Worm (Caenorhabditis elegans) whole organism, early embryonic: ENCODE data around the gene sre-3.

Source experiments
- ama-1 ChIP-seq: fragments of 150-350 bp; optimal IDR thresholded peaks from 2 replicates; lab custom pipeline; 2014
- ceh-36 ChIP-seq: sonication (generic microtip); optimal IDR thresholded peaks from 2 replicates; lab custom pipeline; 2016; ENCODE audit warnings: missing genetic modification characterization, inconsistent platforms, missing compliant biosample characterization
- ets-7 ChIP-seq: sonication (generic microtip); optimal IDR thresholded peaks from 2 replicates; lab custom pipeline; 2016; ENCODE audit warnings: missing genotype, missing genetic modification characterization, missing compliant biosample characterization
- flt-1 ChIP-seq: fragments of 200-800 bp; sonication (Bioruptor generic); IDR thresholded peaks from 2 replicates; pipeline ENCODE4 v1.3.6; 2022; ENCODE audit warnings: missing genetic modification characterization, missing compliant biosample characterization
- hmg-4 ChIP-seq: fragments of 200-800 bp; sonication (Bioruptor generic); optimal IDR thresholded peaks from 2 replicates; lab custom pipeline; 2018; ENCODE audit warnings: mild to moderate bottlenecking, missing genetic modification characterization, missing compliant biosample characterization
- hnd-1 ChIP-seq: sonication (generic microtip); optimal IDR thresholded peaks from 2 replicates; lab custom pipeline; 2016; ENCODE audit warnings: missing genetic modification characterization, missing compliant biosample characterization
- scrt-1 ChIP-seq: fragments of 200-800 bp; sonication (Bioruptor generic); IDR thresholded peaks from 2 replicates; pipeline ENCODE4 v1.3.6; 2022; ENCODE audit warnings: missing genetic modification characterization, missing compliant biosample characterization
- tbx-11 ChIP-seq: fragments of 200-800 bp; sonication (Bioruptor generic); IDR thresholded peaks from 2 replicates; pipeline ENCODE4 v1.3.6; 2022; ENCODE audit warnings: missing genetic modification characterization, missing compliant biosample characterization
- tbx-37 ChIP-seq: fragments of 200-800 bp; sonication (Bioruptor generic); conservative IDR thresholded peaks from 2 replicates; pipeline ENCODE4 v1.3.6; 2022; ENCODE audit warnings: missing genetic modification reagents, missing genetic modification characterization, missing compliant biosample characterization

DNA sequence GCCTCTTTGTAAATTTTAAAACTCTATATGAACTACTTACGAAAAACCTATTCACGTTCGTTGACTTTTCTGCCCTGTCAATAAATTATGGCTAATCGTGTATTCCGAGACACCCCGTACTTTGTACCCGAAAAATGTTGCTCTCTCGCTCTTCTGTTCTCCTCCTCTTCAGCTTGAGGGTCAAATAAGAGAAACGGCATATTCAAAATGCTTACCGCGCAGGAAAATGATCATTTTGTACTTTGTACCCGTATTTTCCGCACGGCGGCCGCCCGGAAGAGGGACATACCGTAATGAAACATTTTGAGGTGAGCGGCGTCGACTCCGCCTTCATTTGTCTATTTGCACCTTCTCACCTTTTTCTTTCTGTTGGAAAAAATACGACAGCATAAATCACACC lies 41.9 kb upstream of the sre-3 start:
- TF ChIP-seq ama-1 (lab: Kevin White, UChicago): no peak
- TF ChIP-seq flt-1 (GFP tag; lab: Robert Waterston, UW): no peak
- no peak for TF ChIP-seq hmg-4 (GFP tag; lab: Kevin White, UChicago)
- no peak for TF ChIP-seq tbx-37
- TF ChIP-seq ets-7 (tag; lab: Kevin White, UChicago): no peak
- no peak for TF ChIP-seq ceh-36 (tag; lab: Kevin White, UChicago)
- TF ChIP-seq scrt-1 (GFP tag; lab: Robert Waterston, UW): no peak
- no peak for TF ChIP-seq hnd-1 (tag; lab: Kevin White, UChicago)
- no peak for TF ChIP-seq tbx-11
